Fruit fly (Drosophila melanogaster) whole organism, pupa: Measurements from ENCODE around the gene Hacd1.

Experiments
- CG10348 ChIP-seq: fragments of 200-800 bp; sonication (Bioruptor generic); IDR thresholded peaks from 2 replicates; pipeline ENCODE4 v1.3.6; 2022; ENCODE audit warnings: missing biosample characterization, missing genetic modification characterization
- CG12605 ChIP-seq: fragments of 200-800 bp; sonication (Bioruptor generic); IDR thresholded peaks from 2 replicates; pipeline ENCODE4 v1.3.6; 2022; ENCODE audit warnings: missing biosample characterization, missing genetic modification characterization
- CG17806 ChIP-seq: fragments of 200-800 bp; sonication (Bioruptor generic); optimal IDR thresholded peaks from 2 replicates; lab custom pipeline; 2018; ENCODE audit warnings: missing biosample characterization, mild to moderate bottlenecking, missing genetic modification characterization, moderate library complexity
- CG32121 ChIP-seq: fragments of 200-800 bp; sonication (Bioruptor generic); IDR thresholded peaks from 2 replicates; pipeline ENCODE4 v1.3.6; 2022; ENCODE audit warnings: missing biosample characterization, missing genetic modification characterization
- CG4496 ChIP-seq: fragments of 200-800 bp; sonication (Bioruptor generic); IDR thresholded peaks from 3 replicates; pipeline ENCODE4 v1.3.6; 2022; ENCODE audit warnings: missing biosample characterization, missing genetic modification characterization
- CG8159 ChIP-seq: fragments of 200-800 bp; sonication (Bioruptor generic); optimal IDR thresholded peaks from 3 replicates; lab custom pipeline; 2018; ENCODE audit warnings: missing biosample characterization, mild to moderate bottlenecking, missing genetic modification characterization, moderate library complexity
- CG9948 ChIP-seq: fragments of 200-800 bp; sonication (Bioruptor generic); optimal IDR thresholded peaks from 2 replicates; lab custom pipeline; 2018; ENCODE audit warnings: missing biosample characterization, mild to moderate bottlenecking, missing genetic modification characterization, moderate library complexity
- D1 ChIP-seq: fragments of 200-800 bp; sonication (Bioruptor generic); optimal IDR thresholded peaks from 2 replicates; lab custom pipeline; 2018; ENCODE audit warnings: missing biosample characterization, mild to moderate bottlenecking, missing genetic modification characterization, moderate library complexity
- EcR ChIP-seq: fragments of 200-800 bp; sonication (Bioruptor generic); optimal IDR thresholded peaks from 3 replicates; lab custom pipeline; 2019; ENCODE audit warnings: missing biosample characterization, missing genetic modification characterization, mild to moderate bottlenecking, moderate library complexity, missing genetic modification reagents
- Ets98B ChIP-seq: fragments of 200-800 bp; sonication (Bioruptor generic); IDR thresholded peaks from 2 replicates; pipeline ENCODE4 v1.3.6; 2022; ENCODE audit warnings: missing biosample characterization, missing genetic modification characterization
- Pif1B ChIP-seq: fragments of 200-800 bp; sonication (Bioruptor generic); optimal IDR thresholded peaks from 3 replicates; lab custom pipeline; 2016; ENCODE audit warnings: missing biosample characterization, missing genetic modification characterization
- Snoo ChIP-seq: fragments of 200-800 bp; sonication (Bioruptor generic); optimal IDR thresholded peaks from 3 replicates; lab custom pipeline; 2017; ENCODE audit warnings: missing biosample characterization, mild to moderate bottlenecking, missing genetic modification characterization, inconsistent platforms
- fd96Ca ChIP-seq: fragments of 200-800 bp; sonication (Bioruptor generic); IDR thresholded peaks from 3 replicates; pipeline ENCODE4 v1.3.6; 2022; ENCODE audit warnings: missing biosample characterization, missing genetic modification characterization
- gl ChIP-seq: fragments of 200-800 bp; sonication (Bioruptor generic); optimal IDR thresholded peaks from 2 replicates; lab custom pipeline; 2018; ENCODE audit warnings: missing biosample characterization, mild to moderate bottlenecking, missing genetic modification characterization

DNA sequence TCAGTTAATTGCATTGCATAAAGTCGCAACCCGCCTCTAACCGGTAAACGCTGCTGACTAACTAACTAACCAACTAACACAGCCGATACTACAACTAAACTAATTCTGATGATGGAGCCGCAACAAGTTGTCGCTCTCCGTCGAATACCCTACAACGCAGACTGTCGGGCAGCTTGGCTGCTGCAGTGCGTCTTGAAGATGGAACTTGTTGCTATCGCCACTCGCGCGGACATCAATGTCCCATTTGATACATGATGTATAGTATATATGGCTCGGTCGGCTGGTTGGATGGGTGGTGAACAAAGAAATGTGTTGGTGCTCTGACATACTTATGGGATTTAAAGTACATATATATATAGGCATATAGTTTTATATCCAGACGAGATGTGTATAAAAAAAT is 23.4 kb upstream of the Hacd1 start:
- TF ChIP-seq CG4496 (GFP tag; lab: Robert Waterston, UW): peak; percentile 80
- peak; percentile 5 for TF ChIP-seq CG8159 (tag; lab: Kevin White, UChicago)
- TF ChIP-seq CG32121 (GFP tag; lab: Robert Waterston, UW): peak; percentile 41; the same call in 1 of the 2 replicates
- peak; percentile 66 for TF ChIP-seq EcR (GFP tag; lab: Kevin White, UChicago)
- TF ChIP-seq CG12605: no peak
- TF ChIP-seq Snoo (tag; lab: Kevin White, UChicago): no peak
- peak; percentile 53; the same call in 1 of the 3 replicates for TF ChIP-seq fd96Ca (GFP tag; lab: Robert Waterston, UW)
- TF ChIP-seq CG10348 (GFP tag; lab: Robert Waterston, UW): 0 out of 2 replicates have a peak, but pooled peaks have one; percentile 7
- no peak for TF ChIP-seq CG17806 (tag; lab: Kevin White, UChicago)
- TF ChIP-seq D1: no peak
- TF ChIP-seq Ets98B (GFP tag; lab: Robert Waterston, UW): peak; percentile 67
- TF ChIP-seq CG9948 (tag; lab: Kevin White, UChicago): no peak
- no peak for TF ChIP-seq Pif1B (GFP tag; lab: Kevin White, UChicago)
- TF ChIP-seq gl (tag; lab: Kevin White, UChicago): no peak
